Fruit fly (Drosophila melanogaster) whole organism, embryonic: Measurements from ENCODE around the gene CG43251.

Experiments
- Adf1 ChIP-seq: fragments of 200-800 bp; sonication (Bioruptor generic); IDR thresholded peaks from 2 replicates; pipeline ENCODE4 v1.3.6; 2022; ENCODE audit warnings: missing biosample characterization, missing genetic modification characterization
- CG10209 ChIP-seq: fragments of 200-800 bp; sonication (Bioruptor generic); optimal IDR thresholded peaks from 3 replicates; lab custom pipeline; 2017; ENCODE audit warnings: missing biosample characterization, mild to moderate bottlenecking, missing genetic modification characterization, missing genetic modification reagents
- CG10654 ChIP-seq: fragments of 200-800 bp; sonication (Bioruptor generic); optimal IDR thresholded peaks from 2 replicates; lab custom pipeline; 2016; ENCODE audit warnings: missing biosample characterization, missing genetic modification characterization
- CG10959 ChIP-seq: fragments of 200-800 bp; sonication (Bioruptor generic); IDR thresholded peaks from 2 replicates; pipeline ENCODE4 v1.3.6; 2022; ENCODE audit warnings: missing biosample characterization, missing genetic modification characterization
- CG11504 ChIP-seq: fragments of 200-800 bp; sonication (Bioruptor generic); optimal IDR thresholded peaks from 3 replicates; lab custom pipeline; 2019; ENCODE audit warnings: missing biosample characterization, mild to moderate bottlenecking, missing genetic modification characterization, moderate library complexity
- CG12769 ChIP-seq: fragments of 200-800 bp; sonication (Bioruptor generic); optimal IDR thresholded peaks from 2 replicates; lab custom pipeline; 2019; ENCODE audit warnings: missing biosample characterization, mild to moderate bottlenecking, missing genetic modification characterization, moderate library complexity
- CG17361 ChIP-seq: fragments of 200-800 bp; sonication (Bioruptor generic); IDR thresholded peaks from 3 replicates; pipeline ENCODE4 v1.3.6; 2022; ENCODE audit warnings: missing biosample characterization, missing genetic modification characterization
- CG18599 ChIP-seq: fragments of 200-800 bp; sonication (Bioruptor generic); optimal IDR thresholded peaks from 3 replicates; lab custom pipeline; 2017; ENCODE audit warnings: missing biosample characterization, missing genetic modification characterization, mild to moderate bottlenecking, moderate library complexity, missing genetic modification reagents
- CG2678 ChIP-seq: fragments of 200-800 bp; sonication (Bioruptor generic); optimal IDR thresholded peaks from 3 replicates; lab custom pipeline; 2019; ENCODE audit warnings: missing biosample characterization, mild to moderate bottlenecking, missing genetic modification characterization, moderate library complexity
- CG2712 ChIP-seq: fragments of 200-800 bp; optimal IDR thresholded peaks from 3 replicates; lab custom pipeline; 2019; ENCODE audit warnings: missing biosample characterization, mild to moderate bottlenecking, missing genetic modification characterization, moderate library complexity
- CG34224 ChIP-seq: fragments of 200-800 bp; sonication (Bioruptor generic); IDR thresholded peaks from 3 replicates; pipeline ENCODE4 v1.3.6; 2022; ENCODE audit warnings: missing biosample characterization, missing genetic modification characterization; ENCODE audit not compliant: partially characterized antibody
- CG3847 ChIP-seq: fragments of 200-800 bp; sonication (Bioruptor generic); IDR thresholded peaks from 2 replicates; pipeline ENCODE4 v1.3.6; 2022; ENCODE audit warnings: missing biosample characterization, missing genetic modification characterization
- CG4854 ChIP-seq: fragments of 200-800 bp; sonication (Bioruptor generic); optimal IDR thresholded peaks from 2 replicates; lab custom pipeline; 2016; ENCODE audit warnings: missing biosample characterization, missing genetic modification characterization, inconsistent platforms
- CG7357 ChIP-seq: fragments of 200-800 bp; sonication (Bioruptor generic); IDR thresholded peaks from 3 replicates; pipeline ENCODE4 v1.3.6; 2022; ENCODE audit warnings: missing biosample characterization, missing genetic modification characterization
- CG7839 ChIP-seq: fragments of 200-800 bp; sonication (Bioruptor generic); optimal IDR thresholded peaks from 3 replicates; lab custom pipeline; 2018; ENCODE audit warnings: missing biosample characterization, mild to moderate bottlenecking, missing genetic modification characterization, moderate library complexity
- CG8089 ChIP-seq: fragments of 200-800 bp; sonication (Bioruptor generic); optimal IDR thresholded peaks from 3 replicates; lab custom pipeline; 2016; ENCODE audit warnings: missing biosample characterization, missing genetic modification characterization
- CoRest ChIP-seq: fragments of 200-800 bp; sonication (Bioruptor generic); optimal IDR thresholded peaks from 3 replicates; lab custom pipeline; 2018; ENCODE audit warnings: missing biosample characterization, mild to moderate bottlenecking, missing genetic modification characterization, moderate library complexity
- Dll ChIP-seq: fragments of 200-800 bp; sonication (Bioruptor generic); IDR thresholded peaks from 4 replicates; pipeline ENCODE4 v1.3.6; 2022; ENCODE audit warnings: missing biosample characterization, missing genetic modification characterization; ENCODE audit not compliant: partially characterized antibody
- E2f1 ChIP-seq: fragments of 200-800 bp; sonication (Bioruptor generic); IDR thresholded peaks from 2 replicates; pipeline ENCODE4 v1.3.6; 2022; ENCODE audit warnings: missing biosample characterization, missing genetic modification characterization
- Ets65A ChIP-seq: fragments of 200-800 bp; sonication (Bioruptor generic); peaks from one replicate; lab custom pipeline; 2016; ENCODE audit warnings: missing biosample characterization, missing genetic modification characterization
- Fer2 ChIP-seq: fragments of 200-800 bp; sonication (Bioruptor generic); optimal IDR thresholded peaks from 2 replicates; lab custom pipeline; 2018; ENCODE audit warnings: missing biosample characterization, mild to moderate bottlenecking, missing genetic modification characterization, moderate library complexity
- GATAe ChIP-seq: fragments of 200-800 bp; sonication (Bioruptor generic); conservative IDR thresholded peaks from 2 replicates; pipeline ENCODE4 v1.3.6; 2022; ENCODE audit warnings: missing biosample characterization, missing genetic modification characterization
- Hmx ChIP-seq: fragments of 200-800 bp; sonication (Bioruptor generic); optimal IDR thresholded peaks from 2 replicates; lab custom pipeline; 2016; ENCODE audit warnings: missing biosample characterization, missing genetic modification characterization
- NK7.1 ChIP-seq: fragments of 200-800 bp; sonication (Bioruptor generic); optimal IDR thresholded peaks from 3 replicates; lab custom pipeline; 2016; ENCODE audit warnings: missing biosample characterization, missing genetic modification characterization
- Nf-YB ChIP-seq: fragments of 200-800 bp; sonication (Bioruptor generic); optimal IDR thresholded peaks from 3 replicates; lab custom pipeline; 2019; ENCODE audit warnings: missing biosample characterization, mild to moderate bottlenecking, missing genetic modification characterization, moderate library complexity
- NfI ChIP-seq: fragments of 200-800 bp; sonication (Bioruptor generic); optimal IDR thresholded peaks from 3 replicates; lab custom pipeline; 2018; ENCODE audit warnings: missing biosample characterization, mild to moderate bottlenecking, missing genetic modification characterization, moderate library complexity
- Opbp ChIP-seq: fragments of 200-800 bp; sonication (Bioruptor generic); IDR thresholded peaks from 3 replicates; pipeline ENCODE4 v1.3.6; 2022; ENCODE audit warnings: missing biosample characterization, missing genetic modification characterization; ENCODE audit not compliant: partially characterized antibody
- Rfx ChIP-seq: fragments of 200-800 bp; sonication (Bioruptor generic); IDR thresholded peaks from 2 replicates; pipeline ENCODE4 v1.3.6; 2022; ENCODE audit warnings: missing biosample characterization, missing genetic modification characterization
- Sox102F ChIP-seq: fragments of 200-800 bp; sonication (Bioruptor generic); optimal IDR thresholded peaks from 2 replicates; lab custom pipeline; 2018; ENCODE audit warnings: missing biosample characterization, mild to moderate bottlenecking, missing genetic modification characterization, moderate library complexity
- Spps ChIP-seq: fragments of 200-800 bp; sonication (Bioruptor generic); optimal IDR thresholded peaks from 2 replicates; lab custom pipeline; 2018; ENCODE audit warnings: missing biosample characterization, mild to moderate bottlenecking, missing genetic modification characterization
- abd-A ChIP-seq: fragments of 200-800 bp; sonication (Bioruptor generic); optimal IDR thresholded peaks from 3 replicates; lab custom pipeline; 2019; ENCODE audit warnings: missing biosample characterization, mild to moderate bottlenecking, missing genetic modification characterization, moderate library complexity
- ac ChIP-seq: fragments of 200-800 bp; sonication (Bioruptor generic); optimal IDR thresholded peaks from 3 replicates; lab custom pipeline; 2017; ENCODE audit warnings: missing biosample characterization, mild to moderate bottlenecking, missing genetic modification characterization
- az2 ChIP-seq: fragments of 200-800 bp; sonication (Bioruptor generic); optimal IDR thresholded peaks from 3 replicates; lab custom pipeline; 2016; ENCODE audit warnings: missing biosample characterization, missing genetic modification characterization
- br ChIP-seq: fragments of >200 bp; optimal IDR thresholded peaks from 2 replicates; lab custom pipeline; 2017
- caup ChIP-seq: fragments of 200-800 bp; sonication (Bioruptor generic); optimal IDR thresholded peaks from 3 replicates; lab custom pipeline; 2017; ENCODE audit warnings: missing biosample characterization, mild to moderate bottlenecking, missing genetic modification characterization, moderate library complexity; ENCODE audit not compliant: severe bottlenecking
- cg ChIP-seq: fragments of 200-800 bp; sonication (Bioruptor generic); optimal IDR thresholded peaks from 3 replicates; lab custom pipeline; 2019; ENCODE audit warnings: missing biosample characterization, mild to moderate bottlenecking, missing genetic modification characterization, moderate library complexity
- danr ChIP-seq: fragments of 200-800 bp; sonication (Bioruptor generic); IDR thresholded peaks from 2 replicates; pipeline ENCODE4 v1.3.6; 2022; ENCODE audit warnings: missing biosample characterization, missing genetic modification characterization
- disco-r ChIP-seq: fragments of 200-800 bp; sonication (Bioruptor generic); optimal IDR thresholded peaks from 2 replicates; lab custom pipeline; 2016; ENCODE audit warnings: missing biosample characterization, missing genetic modification characterization
- dmrt99B ChIP-seq: fragments of 200-800 bp; sonication (Bioruptor generic); optimal IDR thresholded peaks from 2 replicates; lab custom pipeline; 2018; ENCODE audit warnings: missing biosample characterization, mild to moderate bottlenecking, missing genetic modification characterization, moderate library complexity
- en ChIP-seq: fragments of 200-800 bp; sonication (Bioruptor generic); optimal IDR thresholded peaks from 2 replicates; lab custom pipeline; 2016; ENCODE audit warnings: missing biosample characterization, missing genetic modification characterization
- gem ChIP-seq: fragments of 200-800 bp; sonication (Bioruptor generic); optimal IDR thresholded peaks from 2 replicates; lab custom pipeline; 2019; ENCODE audit warnings: missing biosample characterization, mild to moderate bottlenecking, missing genetic modification characterization, moderate library complexity
- grn ChIP-seq: fragments of 200-800 bp; sonication (Bioruptor generic); optimal IDR thresholded peaks from 3 replicates; lab custom pipeline; 2017; ENCODE audit warnings: missing biosample characterization, missing genetic modification characterization
- jumu ChIP-seq: fragments of 200-800 bp; sonication (Bioruptor generic); optimal IDR thresholded peaks from 3 replicates; lab custom pipeline; 2016; ENCODE audit warnings: missing biosample characterization, missing genetic modification characterization
- lov ChIP-seq, 2 experiments: fragments of 200-800 bp in 1 of 2; fragments of >200 bp in 1 of 2; sonication (Bioruptor generic) in 1 of 2; IDR thresholded peaks in 1 of 2; optimal IDR thresholded peaks in 1 of 2; 2 replicates in 1 of 2; 3 replicates in 1 of 2; pipeline versions ENCODE4 v1.3.6 to Lab custom; 2017 to 2022; ENCODE audit warnings: missing biosample characterization in 1 of 2, missing genetic modification characterization in 1 of 2
- mirr ChIP-seq: fragments of 200-800 bp; sonication (Bioruptor generic); optimal IDR thresholded peaks from 3 replicates; lab custom pipeline; 2018; ENCODE audit warnings: missing biosample characterization, mild to moderate bottlenecking, missing genetic modification characterization
- peb ChIP-seq: fragments of 200-800 bp; sonication (Bioruptor generic); IDR thresholded peaks from 2 replicates; pipeline ENCODE4 v1.3.6; 2022; ENCODE audit warnings: missing biosample characterization, missing genetic modification characterization
- repo ChIP-seq: fragments of 200-800 bp; sonication (Bioruptor generic); optimal IDR thresholded peaks from 2 replicates; lab custom pipeline; 2016; ENCODE audit warnings: missing biosample characterization, missing genetic modification characterization
- ro ChIP-seq: fragments of 200-800 bp; sonication (Bioruptor generic); IDR thresholded peaks from 2 replicates; pipeline ENCODE4 v1.3.6; 2022; ENCODE audit warnings: missing biosample characterization, missing genetic modification characterization
- row ChIP-seq: fragments of 200-800 bp; sonication (Bioruptor generic); IDR thresholded peaks from 3 replicates; pipeline ENCODE4 v1.3.6; 2022; ENCODE audit warnings: missing biosample characterization, missing genetic modification characterization
- salm ChIP-seq: fragments of 200-800 bp; sonication (Bioruptor generic); optimal IDR thresholded peaks from 2 replicates; lab custom pipeline; 2018; ENCODE audit warnings: missing biosample characterization, mild to moderate bottlenecking, missing genetic modification characterization
- zf30C ChIP-seq: fragments of 200-800 bp; sonication (Bioruptor generic); optimal IDR thresholded peaks from 3 replicates; lab custom pipeline; 2018; ENCODE audit warnings: missing biosample characterization, mild to moderate bottlenecking, missing genetic modification characterization

The CG43251 gene

DNA sequence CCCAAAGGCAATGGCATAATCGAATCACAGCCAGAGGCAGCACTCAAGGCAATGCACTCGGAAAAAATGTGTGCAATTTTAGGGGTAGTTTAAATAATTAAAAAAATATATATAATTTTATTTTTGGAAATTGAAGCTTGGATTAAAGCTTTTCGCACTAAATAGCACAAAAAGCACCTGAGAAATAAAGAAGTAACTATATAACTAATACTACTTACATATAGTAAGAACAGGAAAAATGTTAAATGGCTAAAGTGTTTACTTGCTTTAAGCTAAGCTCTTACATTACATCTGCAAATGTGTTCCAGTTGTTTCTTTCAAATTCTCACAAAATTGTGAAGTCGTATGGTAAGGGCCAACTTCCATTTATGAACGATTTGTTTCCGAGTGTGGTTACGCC lies 19.3 kb upstream of the CG43251 start, which contains the start of gene Gr77a:
TSS of gene Gr77a (minus strand) at position 17 of the 400 bp plus-strand sequence.
- TF ChIP-seq Ets65A (GFP tag; lab: Kevin White, UChicago) (peak; percentile 70), Adf1 (GFP tag; lab: Robert Waterston, UW) (no peak), CG3847 (GFP tag; lab: Robert Waterston, UW) (no peak), en (no peak), Dll (GFP tag; lab: Robert Waterston, UW) (no peak), CG17361 (no peak), abd-A (tag; lab: Kevin White, UChicago) (no peak), lov (optimal IDR thresholded peaks at IDR 0.05; lab: Kevin White, UChicago) (no peak), lov (GFP tag; IDR thresholded peaks at IDR 0.05; lab: Robert Waterston, UW) (no peak), salm (tag; lab: Kevin White, UChicago) (no peak), E2f1 (GFP tag; lab: Robert Waterston, UW) (no peak), CG4854 (GFP tag; lab: Kevin White, UChicago) (no peak), CG8089 (GFP tag; lab: Kevin White, UChicago) (no peak), danr (GFP tag; lab: Robert Waterston, UW) (no peak), gem (tag; lab: Kevin White, UChicago) (peak; percentile 25), CG2678 (peak; percentile 0), cg (GFP tag; lab: Kevin White, UChicago) (no peak), repo (no peak), Nf-YB (GFP tag; lab: Kevin White, UChicago) (no peak), mirr (GFP tag; lab: Kevin White, UChicago) (no peak), CG10654 (GFP tag; lab: Kevin White, UChicago) (no peak), CG34224 (GFP tag; lab: Robert Waterston, UW) (no peak), Fer2 (tag; lab: Kevin White, UChicago) (no peak), jumu (no peak), disco-r (no peak), Spps (tag; lab: Kevin White, UChicago) (no peak), CG11504 (tag; lab: Kevin White, UChicago) (no peak), dmrt99B (peak; percentile 16), grn (GFP tag; lab: Kevin White, UChicago) (no peak), Opbp (no peak), CG7839 (tag; lab: Kevin White, UChicago) (peak; percentile 9), NK7.1 (GFP tag; lab: Kevin White, UChicago) (no peak), CG10209 (GFP tag; lab: Kevin White, UChicago) (no peak), ac (GFP tag; lab: Kevin White, UChicago) (no peak), CG7357 (GFP tag; lab: Robert Waterston, UW) (no peak), CG10959 (no peak), az2 (GFP tag; lab: Kevin White, UChicago) (no peak), ro (GFP tag; lab: Robert Waterston, UW) (no peak), peb (GFP tag; lab: Robert Waterston, UW) (no peak)
- TF ChIP-seq, all 482 proteins: peak for 5

- TF ChIP-seq br (lab: Kevin White, UChicago) (no peak), CG18599 (peak; percentile 55), abd-A (tag; lab: Kevin White, UChicago) (peak; percentile 53), GATAe (GFP tag; lab: Robert Waterston, UW) (no peak), CG10209 (GFP tag; lab: Kevin White, UChicago) (peak; percentile 2), NfI (GFP tag; lab: Kevin White, UChicago) (peak; percentile 31), zf30C (GFP tag; lab: Kevin White, UChicago) (no peak), Hmx (no peak), CG12769 (tag; lab: Kevin White, UChicago) (peak; percentile 21), Rfx (GFP tag; lab: Robert Waterston, UW) (peak; percentile 24; the same call in 1 of the 2 replicates), Sox102F (peak; percentile 38), caup (peak; percentile 27), row (peak; percentile 58; the same call in 1 of the 3 replicates), CG2712 (peak; percentile 12), CoRest (tag; lab: Kevin White, UChicago) (peak; percentile 20)
These were observed 11.3 kb upstream of the CG43251 start for dm6 chr3L:20747299-20747925.
